Fruit fly (Drosophila melanogaster) whole organism, wandering third instar larva: ENCODE results near the gene Pitslre.
A peak's percentile ranks its signal among the peaks of the same experiment; 100 is the strongest.

Source experiments
- Abd-B ChIP-seq: fragments of >200 bp; optimal IDR thresholded peaks from 2 replicates; lab custom pipeline; 2017; ENCODE audit warnings: missing biosample characterization, missing genetic modification characterization
- CG9705 ChIP-seq: fragments of 200-800 bp; sonication (Bioruptor generic); optimal IDR thresholded peaks from 2 replicates; lab custom pipeline; 2018; ENCODE audit warnings: missing biosample characterization, mild to moderate bottlenecking, missing genetic modification characterization
- CrebA ChIP-seq: fragments of 200-800 bp; sonication (Bioruptor generic); optimal IDR thresholded peaks from 2 replicates; lab custom pipeline; 2016; ENCODE audit warnings: missing biosample characterization, mild to moderate bottlenecking, missing genetic modification characterization, borderline replicate concordance
- Dfd ChIP-seq: fragments of >200 bp; optimal IDR thresholded peaks from 2 replicates; lab custom pipeline; 2017; ENCODE audit warnings: missing biosample characterization, missing genetic modification characterization
- Dif ChIP-seq: fragments of 200-275, 200-300 bp; sonication (Bioruptor generic); optimal IDR thresholded peaks from 2 replicates; lab custom pipeline; 2018; ENCODE audit warnings: missing biosample characterization, missing genetic modification characterization; ENCODE audit not compliant: partially characterized antibody
- Hr78 ChIP-seq: fragments of >200 bp; optimal IDR thresholded peaks from 2 replicates; lab custom pipeline; 2017; ENCODE audit warnings: missing biosample characterization, missing genetic modification characterization
- Hr83 ChIP-seq: fragments of 200-300 bp; sonication (Bioruptor generic); optimal IDR thresholded peaks from 2 replicates; lab custom pipeline; 2016; ENCODE audit warnings: missing biosample characterization, mild to moderate bottlenecking, missing genetic modification characterization, moderate library complexity; ENCODE audit not compliant: poor library complexity, severe bottlenecking
- Rel ChIP-seq, 2 experiments: fragments of 200-800 bp; sonication (Bioruptor generic) in 1 of 2; optimal IDR thresholded peaks; 2 replicates in 1 of 2; 3 replicates in 1 of 2; lab custom pipeline; 2016 to 2019; ENCODE audit warnings: mild to moderate bottlenecking in 2 of 2, missing biosample characterization in 2 of 2, missing genetic modification characterization in 2 of 2, moderate library complexity in 1 of 2
- Vsx2 ChIP-seq: fragments of 200-300, 225-300 bp; sonication (Bioruptor generic); optimal IDR thresholded peaks from 2 replicates; lab custom pipeline; 2018; ENCODE audit warnings: missing biosample characterization, missing genetic modification characterization; ENCODE audit not compliant: partially characterized antibody
- br ChIP-seq: fragments of 200-800 bp; sonication (Bioruptor generic); optimal IDR thresholded peaks from 2 replicates; lab custom pipeline; 2016; ENCODE audit warnings: missing biosample characterization, missing genetic modification characterization
- brk ChIP-seq: fragments of 200-800 bp; sonication (Bioruptor generic); optimal IDR thresholded peaks from 2 replicates; lab custom pipeline; 2016; ENCODE audit warnings: missing biosample characterization, mild to moderate bottlenecking, missing genetic modification characterization
- dl ChIP-seq, 2 experiments: fragments of 175-275, 200-275 bp in 1 of 2; fragments of 200-275 bp in 1 of 2; sonication (Bioruptor generic); optimal IDR thresholded peaks; lab custom pipeline; 2018; ENCODE audit warnings: mild to moderate bottlenecking in 2 of 2, missing biosample characterization in 2 of 2, missing genetic modification characterization in 2 of 2, moderate library complexity in 2 of 2; ENCODE audit not compliant: partially characterized antibody in 2 of 2, insufficient read depth in 1 of 2
- fru ChIP-seq: fragments of 200-800 bp; sonication (Bioruptor generic); optimal IDR thresholded peaks from 3 replicates; lab custom pipeline; 2016; ENCODE audit warnings: missing biosample characterization, mild to moderate bottlenecking, missing genetic modification characterization
- jim ChIP-seq: fragments of 175-275, 200-325 bp; sonication (Bioruptor generic); optimal IDR thresholded peaks from 2 replicates; lab custom pipeline; 2016; ENCODE audit warnings: missing biosample characterization, mild to moderate bottlenecking, missing genetic modification characterization
- lola ChIP-seq: fragments of >200 bp; optimal IDR thresholded peaks from 2 replicates; lab custom pipeline; 2017; ENCODE audit warnings: missing biosample characterization, missing genetic modification characterization
- psq ChIP-seq: fragments of 200-800 bp; sonication (Bioruptor generic); optimal IDR thresholded peaks from 3 replicates; lab custom pipeline; 2017; ENCODE audit warnings: missing biosample characterization, mild to moderate bottlenecking, missing genetic modification characterization, moderate library complexity
- rgr ChIP-seq: fragments of 200-800 bp; sonication (Bioruptor generic); optimal IDR thresholded peaks from 3 replicates; lab custom pipeline; 2016; ENCODE audit warnings: missing biosample characterization, mild to moderate bottlenecking, missing genetic modification characterization
- sage ChIP-seq: fragments of 200-800 bp; sonication (Bioruptor generic); optimal IDR thresholded peaks from 2 replicates; lab custom pipeline; 2016; ENCODE audit warnings: missing biosample characterization, mild to moderate bottlenecking, missing genetic modification characterization
- usp ChIP-seq: fragments of >200 bp; optimal IDR thresholded peaks from 2 replicates; lab custom pipeline; 2017; ENCODE audit warnings: missing biosample characterization, missing genetic modification characterization

The Pitslre gene

DNA sequence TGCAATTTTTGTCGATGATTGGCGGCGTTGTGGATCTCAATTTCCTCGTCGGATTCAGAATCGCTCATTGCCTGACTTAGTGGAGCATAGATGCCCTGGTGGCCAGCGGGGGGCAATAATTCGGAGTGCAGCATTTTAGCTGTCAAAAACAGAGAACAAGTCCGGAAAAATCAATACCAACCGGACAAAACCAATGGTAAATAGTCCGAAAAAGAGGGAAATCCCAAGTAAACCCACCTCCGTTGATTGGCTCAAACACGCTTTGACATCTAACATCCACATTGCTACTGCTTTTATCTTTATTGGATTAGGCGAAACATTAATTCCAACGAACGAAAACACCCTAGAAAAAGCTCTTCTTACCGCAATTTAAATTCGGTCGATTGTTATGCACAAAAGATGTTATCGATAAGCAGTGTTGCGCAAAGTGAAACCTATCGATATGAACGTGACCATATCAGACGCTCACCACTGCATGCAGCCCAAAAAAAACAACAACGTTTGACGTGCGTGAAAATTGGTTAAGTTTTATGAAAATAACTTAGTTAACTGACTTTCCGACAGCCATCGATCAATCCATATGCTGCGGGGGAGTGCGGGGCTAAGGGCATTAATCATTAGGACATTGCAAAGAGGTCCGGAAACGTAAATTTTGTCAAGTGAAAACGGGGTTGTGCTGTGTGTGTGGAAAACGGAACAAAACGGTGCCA, 44.5 kb downstream of the Pitslre start, which contains the start of the genes CG3618 and Pka-R1:
Gene CG3618, minus strand, starts transcription at position 410 of the 710 bp plus-strand sequence.
Gene Pka-R1, plus strand, starts transcription at position 453 of the 710 bp plus-strand sequence.
- TF ChIP-seq jim (GFP tag; lab: Kevin White, UChicago), result no peak
- TF ChIP-seq psq (GFP tag; lab: Kevin White, UChicago), result peak; percentile 29
- peak; percentile 51 for TF ChIP-seq rgr (GFP tag; lab: Kevin White, UChicago)
- TF ChIP-seq Vsx2, result no peak
- no peak for TF ChIP-seq CrebA
- TF ChIP-seq Dif (GFP tag; lab: Kevin White, UChicago), result no peak
- no peak for TF ChIP-seq lola (GFP tag; lab: Kevin White, UChicago)
- TF ChIP-seq Hr83, result peak; percentile 14
- TF ChIP-seq Abd-B (GFP tag; lab: Kevin White, UChicago), result no peak
- TF ChIP-seq, all 38 proteins: peak for 3

DNA sequence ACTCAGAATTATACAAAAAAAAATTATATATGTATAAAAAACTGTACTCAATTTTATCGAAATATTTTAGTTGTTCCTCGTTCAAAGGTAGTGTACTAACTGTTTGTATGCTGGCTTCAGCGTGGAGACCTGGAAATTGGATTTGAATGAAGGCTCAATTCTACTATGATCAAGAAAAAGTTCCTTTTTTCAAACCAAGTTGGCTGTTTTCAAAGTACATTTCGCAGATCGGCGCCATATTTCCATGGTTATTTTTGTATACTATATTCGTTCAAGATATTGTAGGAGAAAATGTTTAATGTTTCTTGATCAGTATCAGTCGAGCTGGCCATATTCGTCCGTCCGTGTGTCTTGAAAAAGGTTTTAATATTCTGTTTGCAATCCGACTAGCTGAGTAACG, 46.6 kb downstream of the Pitslre start, which contains the start of gene Mst77F:
Gene Mst77F, minus strand, starts transcription at position 101 of the 400 bp plus-strand sequence.
- TF ChIP-seq br (no peak), brk (GFP tag; lab: Kevin White, UChicago) (no peak), Hr78 (GFP tag; lab: Kevin White, UChicago) (no peak), usp (no peak), CG9705 (GFP tag; lab: Kevin White, UChicago) (no peak), Rel (GFP tag; optimal IDR thresholded peaks at IDR 0.05; lab: Kevin White, UChicago) (no peak), Rel (tag; optimal IDR thresholded peaks at IDR 0.05; lab: Kevin White, UChicago) (no peak)

dm6 chr3L:20823206-20823803, 52.0 kb downstream of the Pitslre start:
- no peak for TF ChIP-seq fru (GFP tag; lab: Kevin White, UChicago)
- TF ChIP-seq Dfd (GFP tag; lab: Kevin White, UChicago), result peak; percentile 98
- peak in 1 of 2 experiments; percentile 39 for TF ChIP-seq dl (GFP tag; optimal IDR thresholded peaks at IDR 0.05; lab: Kevin White, UChicago; ENCODE audit: insufficient read depth in 1 of 2, partially characterized antibody in 2 of 2)
- TF ChIP-seq sage (GFP tag; lab: Kevin White, UChicago), result peak; percentile 71
- peak; percentile 88 for TF ChIP-seq lola (GFP tag; lab: Kevin White, UChicago)
